Worm (Caenorhabditis elegans) whole organism, late embryonic: Measurements from ENCODE around the gene F58D2.5.
A peak's percentile ranks its signal among the peaks of the same experiment; 100 is the strongest.

Experiments used
- C08G9.2 ChIP-seq: sonication (generic microtip); optimal IDR thresholded peaks from 2 replicates; lab custom pipeline; 2016; ENCODE audit warnings: mild to moderate bottlenecking, missing genetic modification characterization, moderate library complexity, missing compliant biosample characterization
- C38D4.7 ChIP-seq: fragments of 200-800 bp; sonication (Bioruptor generic); optimal IDR thresholded peaks from 2 replicates; lab custom pipeline; 2018; ENCODE audit warnings: mild to moderate bottlenecking, missing genetic modification characterization, moderate library complexity, missing compliant biosample characterization
- F13H6.1 ChIP-seq: sonication (generic microtip); optimal IDR thresholded peaks from 2 replicates; lab custom pipeline; 2016; ENCODE audit warnings: missing genetic modification characterization, missing compliant biosample characterization
- K02D7.2 ChIP-seq: sonication (generic microtip); optimal IDR thresholded peaks from 2 replicates; lab custom pipeline; 2017; ENCODE audit warnings: mild to moderate bottlenecking, missing genetic modification characterization, missing compliant biosample characterization
- T23F11.4 ChIP-seq: fragments of 200-800 bp; sonication (Bioruptor generic); optimal IDR thresholded peaks from 2 replicates; lab custom pipeline; 2018; ENCODE audit warnings: mild to moderate bottlenecking, missing genetic modification characterization, missing compliant biosample characterization
- Y22D7AL.16 ChIP-seq: sonication (generic microtip); optimal IDR thresholded peaks from 2 replicates; lab custom pipeline; 2016; ENCODE audit warnings: missing genetic modification characterization, missing compliant biosample characterization
- ahr-1 ChIP-seq: sonication (generic microtip); optimal IDR thresholded peaks from 2 replicates; lab custom pipeline; 2016; ENCODE audit warnings: missing genetic modification characterization, missing compliant biosample characterization
- ama-1 ChIP-seq: fragments of 150-350 bp; optimal IDR thresholded peaks from 2 replicates; lab custom pipeline; 2014
- ceh-19 ChIP-seq: fragments of 200-800 bp; sonication (Bioruptor generic); optimal IDR thresholded peaks from 2 replicates; lab custom pipeline; 2018; ENCODE audit warnings: mild to moderate bottlenecking, missing genetic modification characterization, missing compliant biosample characterization
- ceh-2 ChIP-seq: sonication (generic microtip); optimal IDR thresholded peaks from 2 replicates; lab custom pipeline; 2016; ENCODE audit warnings: missing genotype, missing genetic modification characterization, missing compliant biosample characterization
- ceh-22 ChIP-seq: sonication (generic microtip); optimal IDR thresholded peaks from 2 replicates; lab custom pipeline; 2017; ENCODE audit warnings: missing biosample characterization, missing genetic modification characterization
- ceh-24 ChIP-seq: sonication (generic microtip); optimal IDR thresholded peaks from 2 replicates; lab custom pipeline; 2016; ENCODE audit warnings: mild to moderate bottlenecking, missing genetic modification characterization, missing compliant biosample characterization
- ceh-30 ChIP-seq: fragments of 150-350 bp; optimal IDR thresholded peaks from 2 replicates; lab custom pipeline; 2014; ENCODE audit warnings: missing biosample characterization, missing genetic modification characterization
- ceh-31 ChIP-seq: sonication (generic microtip); optimal IDR thresholded peaks from 2 replicates; lab custom pipeline; 2016; ENCODE audit warnings: missing genetic modification characterization, missing compliant biosample characterization
- ceh-45 ChIP-seq: fragments of 200-800 bp; sonication (Bioruptor generic); IDR thresholded peaks from 2 replicates; pipeline ENCODE4 v1.3.6; 2022; ENCODE audit warnings: missing genetic modification reagents, missing genetic modification characterization, missing compliant biosample characterization
- ceh-48 ChIP-seq: sonication (generic microtip); optimal IDR thresholded peaks from 2 replicates; lab custom pipeline; 2016; ENCODE audit warnings: missing genetic modification characterization, inconsistent platforms, missing compliant biosample characterization
- ceh-9 ChIP-seq: sonication (generic microtip); optimal IDR thresholded peaks from 2 replicates; lab custom pipeline; 2016; ENCODE audit warnings: mild to moderate bottlenecking, missing genetic modification characterization, inconsistent platforms, missing compliant biosample characterization
- che-1 ChIP-seq: sonication (generic microtip); optimal IDR thresholded peaks from 2 replicates; lab custom pipeline; 2016; ENCODE audit warnings: mild to moderate bottlenecking, missing genetic modification characterization, missing compliant biosample characterization
- dmd-4 ChIP-seq: sonication (generic microtip); optimal IDR thresholded peaks from 2 replicates; lab custom pipeline; 2016; ENCODE audit warnings: borderline replicate concordance, missing genetic modification characterization, missing compliant biosample characterization
- ets-4 ChIP-seq: sonication (generic microtip); optimal IDR thresholded peaks from 2 replicates; lab custom pipeline; 2016; ENCODE audit warnings: missing genetic modification characterization, missing compliant biosample characterization
- eyg-1 ChIP-seq: sonication (generic microtip); optimal IDR thresholded peaks from 2 replicates; lab custom pipeline; 2016; ENCODE audit warnings: missing genotype, missing genetic modification characterization, missing compliant biosample characterization
- fkh-10 ChIP-seq: fragments of 150-350 bp; optimal IDR thresholded peaks from 2 replicates; lab custom pipeline; 2014; ENCODE audit warnings: missing biosample characterization, missing genetic modification reagents, missing genetic modification characterization
- fkh-6 ChIP-seq: sonication (generic microtip); optimal IDR thresholded peaks from 2 replicates; lab custom pipeline; 2016; ENCODE audit warnings: missing genetic modification characterization, missing compliant biosample characterization
- gmeb-2 ChIP-seq: sonication (generic microtip); optimal IDR thresholded peaks from 2 replicates; lab custom pipeline; 2016; ENCODE audit warnings: missing genetic modification characterization, inconsistent platforms, missing compliant biosample characterization
- hlh-13 ChIP-seq: fragments of 200-800 bp; sonication (Bioruptor generic); optimal IDR thresholded peaks from 2 replicates; lab custom pipeline; 2018; ENCODE audit warnings: mild to moderate bottlenecking, missing genetic modification characterization, missing compliant biosample characterization
- hlh-30 ChIP-seq: sonication (generic microtip); optimal IDR thresholded peaks from 2 replicates; lab custom pipeline; 2017; ENCODE audit warnings: antibody characterized with exemption, missing genetic modification characterization, missing compliant biosample characterization; ENCODE audit not compliant: insufficient read depth
- hlh-6 ChIP-seq: sonication (generic microtip); optimal IDR thresholded peaks from 2 replicates; lab custom pipeline; 2016; ENCODE audit warnings: missing genotype, missing genetic modification characterization, missing compliant biosample characterization
- lin-11 ChIP-seq: fragments of 200-800 bp; sonication (Bioruptor generic); optimal IDR thresholded peaks from 2 replicates; lab custom pipeline; 2018; ENCODE audit warnings: mild to moderate bottlenecking, missing genetic modification characterization, missing compliant biosample characterization
- mec-3 ChIP-seq: sonication (generic microtip); optimal IDR thresholded peaks from 2 replicates; lab custom pipeline; 2016; ENCODE audit warnings: borderline replicate concordance, missing genetic modification characterization, missing compliant biosample characterization
- nfya-1 ChIP-seq: sonication (generic microtip); optimal IDR thresholded peaks from 2 replicates; lab custom pipeline; 2017; ENCODE audit warnings: missing genetic modification characterization, mild to moderate bottlenecking, missing compliant biosample characterization, antibody characterized with exemption, moderate library complexity
- nhr-11 ChIP-seq: fragments of 150-350 bp; optimal IDR thresholded peaks from 2 replicates; lab custom pipeline; 2014; ENCODE audit warnings: missing biosample characterization, missing genetic modification characterization
- nhr-232 ChIP-seq: sonication (generic microtip); optimal IDR thresholded peaks from 2 replicates; lab custom pipeline; 2016; ENCODE audit warnings: missing genetic modification characterization, missing compliant biosample characterization
- pag-3 ChIP-seq: sonication (generic microtip); optimal IDR thresholded peaks from 2 replicates; lab custom pipeline; 2016; ENCODE audit warnings: missing compliant biosample characterization, missing genetic modification characterization, borderline replicate concordance
- pha-2 ChIP-seq: sonication (generic microtip); optimal IDR thresholded peaks from 2 replicates; lab custom pipeline; 2017; ENCODE audit warnings: mild to moderate bottlenecking, missing genetic modification characterization, missing compliant biosample characterization
- pha-4 ChIP-seq: fragments of 150-350 bp; optimal IDR thresholded peaks from 2 replicates; lab custom pipeline; 2018; ENCODE audit warnings: missing biosample characterization, missing genetic modification reagents, missing genetic modification characterization
- pqm-1 ChIP-seq: sonication (generic microtip); optimal IDR thresholded peaks from 2 replicates; lab custom pipeline; 2016; ENCODE audit warnings: missing genetic modification characterization, missing compliant biosample characterization
- pros-1 ChIP-seq: fragments of 150-350 bp; optimal IDR thresholded peaks from 2 replicates; lab custom pipeline; 2014; ENCODE audit warnings: missing biosample characterization, missing genetic modification reagents, missing genetic modification characterization
- sdc-2 ChIP-seq: sonication (generic microtip); optimal IDR thresholded peaks from 2 replicates; lab custom pipeline; 2016; ENCODE audit warnings: missing genotype, missing genetic modification characterization, missing compliant biosample characterization
- sox-2 ChIP-seq: fragments of 200-800 bp; sonication (Bioruptor generic); IDR thresholded peaks from 2 replicates; pipeline ENCODE4 v1.3.6; 2022; ENCODE audit warnings: missing genetic modification reagents, missing genetic modification characterization, missing compliant biosample characterization
- tbx-2 ChIP-seq: sonication (generic microtip); optimal IDR thresholded peaks from 2 replicates; lab custom pipeline; 2016; ENCODE audit warnings: missing genetic modification characterization, missing compliant biosample characterization
- tbx-7 ChIP-seq: sonication (generic microtip); optimal IDR thresholded peaks from 2 replicates; lab custom pipeline; 2016; ENCODE audit warnings: missing genotype, missing genetic modification characterization, missing compliant biosample characterization
- unc-3 ChIP-seq, 2 experiments: fragments of 200-800 bp in 1 of 2; sonication (Bioruptor generic) in 1 of 2; sonication (generic microtip) in 1 of 2; conservative IDR thresholded peaks in 1 of 2; optimal IDR thresholded peaks in 1 of 2; 2 replicates each; pipeline versions ENCODE4 v1.3.6 to Lab custom; 2016 to 2022; ENCODE audit warnings: missing compliant biosample characterization in 2 of 2, missing genetic modification characterization in 2 of 2, missing genetic modification reagents in 1 of 2
- unc-42 ChIP-seq: sonication (generic microtip); optimal IDR thresholded peaks from 2 replicates; lab custom pipeline; 2016; ENCODE audit warnings: missing genotype, missing genetic modification characterization, missing compliant biosample characterization
- zip-5 ChIP-seq: sonication (generic microtip); optimal IDR thresholded peaks from 2 replicates; lab custom pipeline; 2016; ENCODE audit warnings: missing genetic modification characterization, missing compliant biosample characterization
- ztf-16 ChIP-seq: sonication (generic microtip); optimal IDR thresholded peaks from 2 replicates; lab custom pipeline; 2017; ENCODE audit warnings: missing genetic modification characterization, missing compliant biosample characterization

F58D2.5 gene

DNA sequence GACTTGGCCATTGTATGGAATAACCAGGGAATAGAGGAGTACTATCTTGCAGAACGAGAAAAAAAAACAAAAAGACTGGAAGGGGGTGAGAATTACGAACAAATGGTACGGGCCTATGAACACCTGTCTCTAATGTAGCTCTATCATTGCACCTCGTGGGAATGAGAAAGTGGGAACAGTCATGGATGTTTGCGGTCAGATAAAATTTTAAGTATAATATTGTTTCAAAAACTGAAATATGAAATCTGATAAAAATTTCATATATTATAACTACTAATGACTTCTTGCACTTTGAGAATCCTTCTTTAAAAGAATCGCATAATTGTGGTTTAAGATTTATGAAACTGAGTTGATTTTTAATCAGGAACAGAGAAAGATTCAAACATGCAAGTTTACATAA is at the start of gene F58D2.5:
Gene F58D2.5 (minus strand): TSS at position 101 of the 400 bp plus-strand sequence.
- TF ChIP-seq sox-2 (GFP tag; lab: Robert Waterston, UW): no peak
- TF ChIP-seq lin-11 (tag; lab: Kevin White, UChicago): no peak
- no peak for TF ChIP-seq hlh-13 (GFP tag; lab: Kevin White, UChicago)
- TF ChIP-seq K02D7.2 (tag; lab: Kevin White, UChicago): no peak
- TF ChIP-seq pag-3: no peak
- no peak for TF ChIP-seq mec-3 (tag; lab: Kevin White, UChicago)
- no peak for TF ChIP-seq unc-42 (tag; lab: Kevin White, UChicago)
- no peak for TF ChIP-seq zip-5 (tag; lab: Kevin White, UChicago)
- TF ChIP-seq pha-4: no peak
- TF ChIP-seq fkh-10: no peak
- no peak for TF ChIP-seq ceh-24 (tag; lab: Kevin White, UChicago)
- TF ChIP-seq ztf-16 (tag; lab: Kevin White, UChicago): no peak
- TF ChIP-seq unc-3 (GFP tag; conservative IDR thresholded peaks at IDR 0.05; lab: Robert Waterston, UW): no peak
- TF ChIP-seq unc-3 (tag; optimal IDR thresholded peaks at IDR 0.05; lab: Kevin White, UChicago): no peak
- no peak for TF ChIP-seq ceh-48 (tag; lab: Kevin White, UChicago)
- no peak for TF ChIP-seq ceh-19 (GFP tag; lab: Kevin White, UChicago)
- TF ChIP-seq T23F11.4: no peak
- no peak for TF ChIP-seq sdc-2 (tag; lab: Kevin White, UChicago)
- no peak for TF ChIP-seq F13H6.1 (tag; lab: Kevin White, UChicago)
- no peak for TF ChIP-seq ceh-30

DNA sequence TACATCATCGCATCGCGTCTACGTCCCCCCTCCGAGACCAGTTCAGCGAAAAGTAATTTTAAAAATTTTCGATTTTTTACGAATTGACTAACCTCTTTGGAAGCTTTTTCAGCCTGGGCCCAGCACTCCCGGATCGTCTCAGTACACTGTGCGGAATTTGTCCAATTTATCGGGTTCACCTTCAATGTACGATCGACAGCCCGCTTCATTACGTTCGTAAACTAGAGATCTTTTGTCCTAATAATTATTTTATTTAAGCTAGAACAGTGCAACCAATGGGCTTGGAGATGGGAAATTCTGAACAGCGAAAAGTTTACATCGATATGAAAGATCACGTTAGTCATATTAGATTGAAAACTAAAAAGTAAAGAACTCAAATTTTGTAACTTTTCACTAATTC is 48.2 kb upstream of the F58D2.5 start:
- TF ChIP-seq unc-3 (GFP tag; conservative IDR thresholded peaks at IDR 0.05; lab: Robert Waterston, UW): no peak
- TF ChIP-seq unc-3 (tag; optimal IDR thresholded peaks at IDR 0.05; lab: Kevin White, UChicago): no peak
- no peak for TF ChIP-seq dmd-4 (tag; lab: Kevin White, UChicago)
- no peak for TF ChIP-seq pqm-1
- no peak for TF ChIP-seq eyg-1 (tag; lab: Kevin White, UChicago)
- TF ChIP-seq ceh-45 (GFP tag; lab: Robert Waterston, UW): no peak
- TF ChIP-seq ztf-16 (tag; lab: Kevin White, UChicago): no peak
- TF ChIP-seq ama-1 (lab: Kevin White, UChicago): no peak
- TF ChIP-seq C08G9.2 (tag; lab: Kevin White, UChicago): no peak
- no peak for TF ChIP-seq pros-1 (tag; lab: Kevin White, UChicago)
- TF ChIP-seq ceh-31 (tag; lab: Kevin White, UChicago): no peak

- TF ChIP-seq ceh-30: no peak
- no peak for TF ChIP-seq lin-11 (tag; lab: Kevin White, UChicago)
- TF ChIP-seq ets-4: no peak
- TF ChIP-seq hlh-6 (tag; lab: Kevin White, UChicago): no peak
- no peak for TF ChIP-seq fkh-6 (tag; lab: Kevin White, UChicago)
- TF ChIP-seq tbx-7: no peak
- TF ChIP-seq pha-2 (tag; lab: Kevin White, UChicago): no peak
- TF ChIP-seq hlh-30 (tag; lab: Kevin White, UChicago): no peak
- no peak for TF ChIP-seq fkh-10
- TF ChIP-seq ceh-19 (GFP tag; lab: Kevin White, UChicago): no peak
Measured at ce11 chrIV:13240842-13241143, 47.7 kb upstream of the F58D2.5 start, which contains the start of gene lin-54. lin-54 (plus strand) TSS chrIV:13241044.

ce11 chrIV:13240078-13240841 is 47.1 kb upstream of the F58D2.5 start, which contains the start of gene rpl-12:
rpl-12 (minus strand) TSS chrIV:13240651.
- TF ChIP-seq tbx-7 (no peak), C38D4.7 (no peak), pag-3 (no peak), che-1 (tag; lab: Kevin White, UChicago) (no peak), ceh-22 (tag; lab: Kevin White, UChicago) (no peak), nhr-11 (tag; lab: Kevin White, UChicago) (no peak), hlh-30 (tag; lab: Kevin White, UChicago) (peak; percentile 66), mec-3 (tag; lab: Kevin White, UChicago) (no peak), ceh-2 (tag; lab: Kevin White, UChicago) (peak; percentile 48), gmeb-2 (tag; lab: Kevin White, UChicago) (peak; percentile 9), K02D7.2 (tag; lab: Kevin White, UChicago) (no peak), ahr-1 (tag; lab: Kevin White, UChicago) (no peak), pha-2 (tag; lab: Kevin White, UChicago) (peak; percentile 62), nhr-232 (tag; lab: Kevin White, UChicago) (no peak), ceh-19 (GFP tag; lab: Kevin White, UChicago) (no peak), ceh-9 (tag; lab: Kevin White, UChicago) (no peak), ama-1 (lab: Kevin White, UChicago) (no peak), tbx-2 (tag; lab: Kevin White, UChicago) (peak; percentile 94), Y22D7AL.16 (no peak), ceh-24 (tag; lab: Kevin White, UChicago) (no peak), nfya-1 (peak; percentile 92)
